Fruit fly (Drosophila melanogaster) whole organism, prepupa: ENCODE results near the gene ClpP.

Source experiments
- Blimp-1 ChIP-seq: fragments of 200-800 bp; sonication (Bioruptor generic); optimal IDR thresholded peaks from 3 replicates; lab custom pipeline; 2017; ENCODE audit warnings: missing biosample characterization, missing genetic modification characterization, mild to moderate bottlenecking, moderate library complexity, missing genetic modification reagents
- OdsH ChIP-seq: fragments of 200-800 bp; sonication (Bioruptor generic); optimal IDR thresholded peaks from 3 replicates; lab custom pipeline; 2016; ENCODE audit warnings: missing biosample characterization, missing genetic modification characterization

DNA sequence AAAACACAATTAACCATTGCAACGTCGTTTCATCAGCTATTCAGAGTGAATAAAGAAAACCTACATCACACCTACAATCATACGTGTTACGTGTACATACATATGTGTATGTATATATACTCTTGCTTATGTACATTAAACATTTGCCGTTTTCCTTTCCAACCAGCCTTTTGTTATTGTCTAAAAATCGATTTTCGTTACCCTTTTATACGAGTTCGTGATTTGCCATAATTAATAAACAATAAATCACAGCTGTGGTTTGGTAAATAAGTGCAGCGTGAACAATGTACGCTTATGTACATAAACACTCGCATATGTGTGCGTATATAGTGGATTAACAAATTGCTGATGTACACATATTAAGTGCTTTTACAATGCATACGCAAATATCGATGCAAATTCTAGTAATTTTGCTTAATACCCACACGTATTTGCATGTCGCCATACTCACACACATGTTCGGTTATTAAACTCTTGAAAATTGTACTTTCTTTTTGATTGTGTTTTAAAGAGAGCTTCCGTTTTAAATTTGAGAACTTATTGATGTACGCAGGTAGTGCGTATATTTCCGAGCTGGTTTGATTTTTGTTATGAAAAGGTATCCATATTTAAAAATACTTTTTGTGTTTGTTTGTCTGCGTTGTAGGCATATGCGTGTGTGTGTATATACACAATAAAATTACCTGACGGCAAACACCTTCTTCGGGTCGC lies 40.4 kb downstream of the ClpP start:
- no peak for TF ChIP-seq Blimp-1 (GFP tag; lab: Kevin White, UChicago)
- no peak for TF ChIP-seq OdsH (GFP tag; lab: Kevin White, UChicago)
